Fruit fly (Drosophila melanogaster): Measurements from ENCODE around the gene CG6765.

CG6765 gene

DNA sequence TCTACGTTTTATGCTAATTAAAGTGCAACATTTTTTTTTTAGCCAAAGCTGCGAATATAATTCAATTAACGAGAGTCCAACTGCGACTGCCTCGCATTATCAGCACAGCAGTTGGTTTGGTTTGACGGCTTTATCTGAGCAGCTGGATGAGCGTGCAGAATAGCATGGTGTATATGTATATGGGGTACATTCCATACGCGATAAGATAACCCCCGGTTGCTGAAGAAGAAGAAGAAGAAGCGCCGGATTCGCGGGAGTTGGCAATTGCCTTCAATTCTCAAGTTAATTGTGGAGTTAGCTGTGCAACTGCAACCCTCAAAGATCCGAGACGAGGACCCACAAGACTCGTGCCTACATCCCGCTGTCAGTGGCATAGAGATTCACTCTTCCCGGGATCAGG lies 32.9 kb downstream of the CG6765 start (continued):
- no peak for TF ChIP-seq stwl (tag; optimal IDR thresholded peaks at IDR 0.05)
- TF ChIP-seq ken (GFP tag; IDR thresholded peaks at IDR 0.05), result no peak
- no peak for TF ChIP-seq CG8281 (tag; optimal IDR thresholded peaks at IDR 0.05)
- no peak for TF ChIP-seq her (GFP tag; optimal IDR thresholded peaks at IDR 0.05)
- no peak for TF ChIP-seq CG16779 (GFP tag; IDR thresholded peaks at IDR 0.05)
- no peak for TF ChIP-seq caup (GFP tag; optimal IDR thresholded peaks at IDR 0.05; ENCODE audit: severe bottlenecking)
- no peak for TF ChIP-seq CG6272 (GFP tag; IDR thresholded peaks at IDR 0.05)
- peak; percentile 29 for TF ChIP-seq CG18599 (GFP tag; optimal IDR thresholded peaks at IDR 0.05)
- no peak for TF ChIP-seq phol (tag; optimal IDR thresholded peaks at IDR 0.05)
- TF ChIP-seq Antp (GFP tag; optimal IDR thresholded peaks at IDR 0.05), result no peak
- no peak for TF ChIP-seq row (GFP tag; IDR thresholded peaks at IDR 0.05)
- TF ChIP-seq CG6683 (GFP tag; optimal IDR thresholded peaks at IDR 0.05), result no peak
- no peak for TF ChIP-seq Rfx (GFP tag; IDR thresholded peaks at IDR 0.05)
- no peak for TF ChIP-seq CG11398 (GFP tag; optimal IDR thresholded peaks at IDR 0.05)
- TF ChIP-seq CG15073 (GFP tag; optimal IDR thresholded peaks at IDR 0.05), result no peak
- TF ChIP-seq cato (GFP tag; optimal IDR thresholded peaks at IDR 0.05; ENCODE audit: borderline replicate concordance), result no peak
- TF ChIP-seq sug (tag; optimal IDR thresholded peaks at IDR 0.05), result peak; percentile 48
- TF ChIP-seq Med (GFP tag), result peak; percentile 9
- TF ChIP-seq trem (tag; optimal IDR thresholded peaks at IDR 0.05), result no peak
- TF ChIP-seq Side (GFP tag; optimal IDR thresholded peaks at IDR 0.05), result no peak
- peak; percentile 27 for TF ChIP-seq sqz (GFP tag; optimal IDR thresholded peaks at IDR 0.05)
- TF ChIP-seq CG2678 (tag; optimal IDR thresholded peaks at IDR 0.05), result no peak
- no peak for TF ChIP-seq pros (GFP tag; optimal IDR thresholded peaks at IDR 0.05)
- TF ChIP-seq fd64A (GFP tag; optimal IDR thresholded peaks at IDR 0.05), result no peak
- TF ChIP-seq HLH3B (GFP tag; IDR thresholded peaks at IDR 0.05), result no peak
- TF ChIP-seq CG2202 (tag; optimal IDR thresholded peaks at IDR 0.05), result no peak
- TF ChIP-seq Max (GFP tag; optimal IDR thresholded peaks at IDR 0.05), result no peak
- TF ChIP-seq ci (GFP tag; IDR thresholded peaks at IDR 0.05), result no peak
- TF ChIP-seq NK7.1 (GFP tag; optimal IDR thresholded peaks at IDR 0.05), result no peak
- TF ChIP-seq exex (tag; optimal IDR thresholded peaks at IDR 0.05), result peak; percentile 39
- no peak for TF ChIP-seq Hr39 (optimal IDR thresholded peaks at IDR 0.05)
- TF ChIP-seq CG14441 (GFP tag; IDR thresholded peaks at IDR 0.05), result no peak
- TF ChIP-seq bab2 (GFP tag; optimal IDR thresholded peaks at IDR 0.05), result no peak
- TF ChIP-seq CG13123 (GFP tag; optimal IDR thresholded peaks at IDR 0.05), result no peak
- no peak for TF ChIP-seq Oli (tag; optimal IDR thresholded peaks at IDR 0.05)
- no peak for TF ChIP-seq fru (optimal IDR thresholded peaks at IDR 0.05)
- no peak for TF ChIP-seq CG18262 (tag; optimal IDR thresholded peaks at IDR 0.05)
- TF ChIP-seq GATAe (GFP tag; conservative IDR thresholded peaks at IDR 0.05), result peak; percentile 86
- peak; percentile 17; the same call in 1 of the 2 replicates for TF ChIP-seq CG32767 (GFP tag; IDR thresholded peaks at IDR 0.05)
- peak; percentile 10; the same call in 1 of the 3 replicates for TF ChIP-seq vnd (GFP tag; IDR thresholded peaks at IDR 0.05; ENCODE audit: partially characterized antibody)
- TF ChIP-seq CG17385 (GFP tag; optimal IDR thresholded peaks at IDR 0.05), result peak; percentile 69
- TF ChIP-seq mam (GFP tag; optimal IDR thresholded peaks at IDR 0.05), result no peak
- no peak for TF ChIP-seq Deaf1 (tag; optimal IDR thresholded peaks at IDR 0.05)
- TF ChIP-seq grau (tag; optimal IDR thresholded peaks at IDR 0.05), result no peak

Measured in whole organism, embryonic.